Worm (Caenorhabditis elegans): ENCODE results near the gene nlp-6.

DNA sequence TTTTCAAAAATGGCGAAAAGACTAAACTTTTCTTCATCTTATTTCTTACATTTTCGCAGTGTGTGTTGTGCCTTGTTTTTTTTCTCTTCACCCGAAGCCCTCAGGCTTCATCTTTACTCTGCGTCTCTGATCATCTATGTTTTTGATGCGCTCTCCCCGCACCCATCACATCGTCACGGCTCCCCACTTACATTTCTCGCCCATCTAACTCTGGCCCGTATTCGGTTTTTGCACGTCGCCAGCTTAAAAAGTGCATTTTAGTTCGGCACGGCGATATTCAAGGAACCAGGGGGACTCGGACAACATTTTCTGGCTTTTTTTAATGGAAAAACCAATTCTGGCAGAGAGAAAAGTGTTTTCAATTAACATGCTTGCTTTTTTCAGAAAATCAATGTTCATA, 34.9 kb upstream of the nlp-6 start:
- no peak for TF ChIP-seq snpc-4 (tag; optimal IDR thresholded peaks at IDR 0.05)
- no peak for TF ChIP-seq ces-1 (GFP tag; optimal IDR thresholded peaks at IDR 0.05)
- TF ChIP-seq unc-39 (tag; optimal IDR thresholded peaks at IDR 0.05) = no peak
- TF ChIP-seq ztf-11 (tag; optimal IDR thresholded peaks at IDR 0.05) = no peak
- no peak for TF ChIP-seq hlh-1 (tag; optimal IDR thresholded peaks at IDR 0.05)
- TF ChIP-seq nhr-12 (tag; optimal IDR thresholded peaks at IDR 0.05) = no peak
- TF ChIP-seq pha-4 (tag; optimal IDR thresholded peaks at IDR 0.05) = no peak
- TF ChIP-seq nhr-2 (tag; optimal IDR thresholded peaks at IDR 0.05) = no peak
- TF ChIP-seq cnd-1 (tag; optimal IDR thresholded peaks at IDR 0.05) = no peak
- no peak for TF ChIP-seq zip-8 (tag; optimal IDR thresholded peaks at IDR 0.05)
- no peak for TF ChIP-seq elt-1 (tag; optimal IDR thresholded peaks at IDR 0.05; ENCODE audit: borderline replicate concordance, insufficient read depth)
- no peak for TF ChIP-seq tbx-8 (GFP tag; optimal IDR thresholded peaks at IDR 0.05)

Data from whole organism, mixed stage, embryonic.